Worm (Caenorhabditis elegans): ENCODE data around the gene srsx-34.

The srsx-34 gene

DNA sequence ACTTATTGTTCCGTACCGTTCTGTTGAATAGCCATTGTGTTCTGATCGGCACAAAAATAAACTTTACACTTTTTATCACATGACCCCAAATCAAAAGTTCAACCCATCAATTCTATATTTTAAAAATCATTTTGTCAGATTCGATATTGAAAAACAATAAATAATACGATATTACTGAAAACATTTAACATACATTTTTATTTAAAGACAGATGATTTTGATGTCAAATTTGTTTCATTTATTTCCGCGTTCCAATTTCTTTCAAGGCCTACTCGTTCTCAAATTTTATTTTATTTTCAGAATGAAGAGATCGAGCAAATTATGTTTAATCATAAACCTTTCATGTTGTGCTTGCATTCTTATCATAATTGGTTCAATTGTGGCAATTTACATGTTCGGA, 41.0 kb upstream of the srsx-34 start, which contains the start of gene F59E11.5:
F59E11.5 (plus strand) TSS at position 301 of the 400 bp plus-strand sequence.
- no peak for TF ChIP-seq egl-27 (tag; optimal IDR thresholded peaks at IDR 0.05)
- TF ChIP-seq nhr-25 (tag; optimal IDR thresholded peaks at IDR 0.05) = peak; percentile 35

DNA sequence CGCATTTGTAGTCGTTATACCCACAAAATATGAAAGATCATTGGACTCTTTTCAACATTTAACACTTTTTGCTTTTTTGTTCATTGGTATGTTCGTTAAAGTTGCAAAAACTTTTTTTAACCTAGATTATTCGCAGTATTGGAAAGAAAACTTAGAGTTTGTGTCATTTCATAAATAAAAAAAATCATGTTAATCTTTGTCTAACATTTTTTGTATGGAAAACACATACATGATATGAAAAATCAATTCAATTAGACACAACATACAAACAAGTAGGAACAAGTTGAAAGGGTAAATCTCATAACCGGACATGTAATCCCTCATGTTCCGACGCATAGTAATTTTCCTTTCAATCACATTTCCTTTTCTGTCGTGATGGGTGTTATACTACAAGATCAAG, 34.6 kb upstream of the srsx-34 start, which contains the start of gene F59E11.2:
F59E11.2 (plus strand) TSS at position 301 of the 400 bp plus-strand sequence.
- TF ChIP-seq sma-9 (GFP tag; optimal IDR thresholded peaks at IDR 0.05) (no peak), sma-9 (tag; optimal IDR thresholded peaks at IDR 0.05) (no peak), lin-13 (GFP tag; optimal IDR thresholded peaks at IDR 0.05) (no peak), nhr-6 (tag; optimal IDR thresholded peaks at IDR 0.05) (no peak), crh-2 (tag; optimal IDR thresholded peaks at IDR 0.05) (no peak), ztf-4 (tag; optimal IDR thresholded peaks at IDR 0.05) (no peak), ZK546.5 (tag; optimal IDR thresholded peaks at IDR 0.05) (no peak), ceh-16 (tag; optimal IDR thresholded peaks at IDR 0.05) (no peak), snpc-4 (tag; optimal IDR thresholded peaks at IDR 0.05) (no peak), lin-11 (tag; optimal IDR thresholded peaks at IDR 0.05) (no peak), fos-1 (tag; optimal IDR thresholded peaks at IDR 0.05) (no peak), elt-3 (tag; optimal IDR thresholded peaks at IDR 0.05) (no peak), blmp-1 (tag; optimal IDR thresholded peaks at IDR 0.05; ENCODE audit: insufficient read depth) (no peak), mdl-1 (tag; optimal IDR thresholded peaks at IDR 0.05) (no peak), unc-39 (tag; optimal IDR thresholded peaks at IDR 0.05) (no peak)

- TF ChIP-seq alr-1 (tag; optimal IDR thresholded peaks at IDR 0.05) = no peak
- TF ChIP-seq mbf-1 (tag; optimal IDR thresholded peaks at IDR 0.05) = no peak
These were observed 32.5 kb upstream of the srsx-34 start, which contains the start of gene srx-1 for ce11 chrV:9003291-9003690. srx-1 (plus strand) TSS chrV:9003672.

- TF ChIP-seq R02D3.7 (tag; optimal IDR thresholded peaks at IDR 0.05) (no peak), nhr-129 (tag; optimal IDR thresholded peaks at IDR 0.05) (no peak), nhr-21 (tag; optimal IDR thresholded peaks at IDR 0.05) (no peak), ceh-16 (tag; optimal IDR thresholded peaks at IDR 0.05) (no peak), ztf-1 (GFP tag; conservative IDR thresholded peaks at IDR 0.05) (no peak), snpc-4 (tag; optimal IDR thresholded peaks at IDR 0.05) (no peak), unc-62 (GFP tag; optimal IDR thresholded peaks at IDR 0.05) (no peak)
These were observed 30.5 kb upstream of the srsx-34 start, which contains the start of gene srx-3 for ce11 chrV:9005243-9005642. srx-3 (plus strand) TSS chrV:9005543.

DNA sequence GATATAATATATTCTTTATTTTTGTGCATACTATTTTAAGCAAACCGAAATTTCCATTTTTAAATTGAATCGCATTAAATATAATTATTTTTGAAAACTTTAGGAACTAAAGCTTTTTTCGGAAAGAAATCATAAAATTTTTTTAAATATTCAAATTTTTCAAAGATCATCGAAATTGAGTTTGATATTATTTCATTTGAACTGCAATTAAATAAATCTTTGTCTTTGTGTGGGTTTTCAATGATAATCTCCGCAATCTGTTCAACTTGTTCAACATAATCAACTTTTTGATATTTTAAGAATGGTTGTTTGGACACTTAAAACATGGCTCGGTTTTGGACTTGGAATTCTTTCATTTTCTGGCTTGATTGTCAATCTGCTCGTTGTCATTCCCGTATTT, 26.6 kb upstream of the srsx-34 start, which contains the start of gene srx-2:
srx-2 (plus strand) TSS at position 301 of the 400 bp plus-strand sequence.
- TF ChIP-seq sma-9 (GFP tag; optimal IDR thresholded peaks at IDR 0.05) (no peak), sma-9 (tag; optimal IDR thresholded peaks at IDR 0.05) (no peak), elt-1 (tag; optimal IDR thresholded peaks at IDR 0.05) (no peak), F13H6.1 (tag; optimal IDR thresholded peaks at IDR 0.05) (no peak), ZK546.5 (tag; optimal IDR thresholded peaks at IDR 0.05) (no peak), blmp-1 (tag; optimal IDR thresholded peaks at IDR 0.05; ENCODE audit: insufficient read depth) (no peak), unc-55 (GFP tag; optimal IDR thresholded peaks at IDR 0.05) (no peak), fos-1 (tag; optimal IDR thresholded peaks at IDR 0.05) (no peak), nhr-10 (tag; optimal IDR thresholded peaks at IDR 0.05) (no peak), lin-11 (tag; optimal IDR thresholded peaks at IDR 0.05) (no peak)

- no peak for TF ChIP-seq sma-9 (GFP tag; optimal IDR thresholded peaks at IDR 0.05)
- TF ChIP-seq sma-9 (tag; optimal IDR thresholded peaks at IDR 0.05) = no peak
- no peak for TF ChIP-seq nhr-6 (tag; optimal IDR thresholded peaks at IDR 0.05)
- no peak for TF ChIP-seq dmd-4 (tag; optimal IDR thresholded peaks at IDR 0.05)
- TF ChIP-seq nhr-11 (tag; optimal IDR thresholded peaks at IDR 0.05) = no peak
- no peak for TF ChIP-seq lin-39 (tag; optimal IDR thresholded peaks at IDR 0.05)
- TF ChIP-seq ztf-1 (GFP tag; conservative IDR thresholded peaks at IDR 0.05) = no peak
- TF ChIP-seq lsy-2 (tag; optimal IDR thresholded peaks at IDR 0.05) = no peak
- TF ChIP-seq peb-1 (tag; optimal IDR thresholded peaks at IDR 0.05) = no peak
- TF ChIP-seq F13H6.1 (tag; optimal IDR thresholded peaks at IDR 0.05) = no peak
- no peak for TF ChIP-seq ztf-11 (tag; optimal IDR thresholded peaks at IDR 0.05)
- TF ChIP-seq blmp-1 (tag; optimal IDR thresholded peaks at IDR 0.05; ENCODE audit: insufficient read depth) = no peak
- TF ChIP-seq lin-11 (tag; optimal IDR thresholded peaks at IDR 0.05) = no peak
- TF ChIP-seq ama-1 (optimal IDR thresholded peaks at IDR 0.05) = no peak
- TF ChIP-seq nhr-237 (tag; optimal IDR thresholded peaks at IDR 0.05) = no peak
- no peak for TF ChIP-seq mdl-1 (tag; optimal IDR thresholded peaks at IDR 0.05)
- no peak for TF ChIP-seq nhr-12 (tag; optimal IDR thresholded peaks at IDR 0.05)
- no peak for TF ChIP-seq unc-55 (GFP tag; optimal IDR thresholded peaks at IDR 0.05)
- no peak for TF ChIP-seq ceh-82 (tag; optimal IDR thresholded peaks at IDR 0.05)
These were observed 22.0 kb upstream of the srsx-34 start, which contains the start of gene srh-201 for ce11 chrV:9013765-9014164. srh-201 (minus strand) TSS chrV:9013865.
